Worm (Caenorhabditis elegans): ENCODE measurements around the gene C33A12.4.

The C33A12.4 gene

DNA sequence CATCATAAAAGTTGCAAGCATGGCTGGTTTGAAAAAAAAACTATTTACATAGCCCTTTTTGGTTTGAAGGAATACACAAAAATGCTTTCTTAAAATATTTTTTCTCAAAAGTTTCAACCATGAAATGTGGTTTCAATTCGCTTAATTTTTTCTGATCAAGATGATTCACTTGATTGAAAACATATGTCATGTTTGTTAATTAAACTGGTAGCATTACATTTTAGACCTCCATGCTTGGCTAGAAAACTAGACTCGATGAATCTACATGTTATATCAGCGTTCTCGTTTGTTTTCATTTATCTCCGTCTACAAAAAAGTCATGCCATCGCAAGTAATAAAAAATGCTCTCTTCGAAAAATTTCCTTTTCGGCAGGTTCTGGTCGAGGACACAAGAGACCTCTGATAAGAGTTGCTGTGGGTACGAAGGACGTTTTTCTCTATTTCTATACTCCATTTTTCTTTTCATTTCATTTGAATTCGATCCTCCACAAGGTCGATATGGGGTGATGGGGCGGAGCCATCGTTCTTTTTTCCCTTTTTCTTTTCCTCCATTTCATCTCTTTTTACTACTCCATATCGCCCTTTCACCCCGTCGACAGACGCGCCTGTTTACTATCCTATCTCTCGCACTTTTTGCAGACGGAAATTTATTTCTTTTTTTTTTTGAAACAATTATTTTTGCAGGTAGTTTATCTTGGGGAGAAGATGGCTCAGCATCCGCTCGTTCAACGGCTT lies 15.5 kb upstream of the C33A12.4 start, which contains the start of gene elo-1 (continued):
- TF ChIP-seq nfyb-1 (GFP tag; IDR thresholded peaks at IDR 0.05) = peak; percentile 62; the same call in 1 of the 2 replicates
- no peak for TF ChIP-seq madf-8 (GFP tag; conservative IDR thresholded peaks at IDR 0.05)
- no peak for TF ChIP-seq rec-8 (tag; optimal IDR thresholded peaks at IDR 0.05)
- TF ChIP-seq tlf-1 (GFP tag; optimal IDR thresholded peaks at IDR 0.05) = no peak
- TF ChIP-seq F57C9.4 (tag; optimal IDR thresholded peaks at IDR 0.05) = no peak
- peak in 1 of 2 experiments; percentile 8 for TF ChIP-seq let-607 (tag; optimal IDR thresholded peaks at IDR 0.05)
- TF ChIP-seq somi-1 (GFP tag; optimal IDR thresholded peaks at IDR 0.05) = no peak
- TF ChIP-seq snpc-3.4 (tag; optimal IDR thresholded peaks at IDR 0.05) = no peak
- TF ChIP-seq ets-4 (GFP tag; optimal IDR thresholded peaks at IDR 0.05) = no peak
- no peak for TF ChIP-seq lag-1 (GFP tag; IDR thresholded peaks at IDR 0.05)
- 0 out of 2 replicates have a peak, but pooled peaks have one; percentile 13 for TF ChIP-seq Y53G8AR.9 (GFP tag; conservative IDR thresholded peaks at IDR 0.05)
- TF ChIP-seq F57A8.1 (GFP tag; optimal IDR thresholded peaks at IDR 0.05) = no peak
- TF ChIP-seq attf-5 (GFP tag; optimal IDR thresholded peaks at IDR 0.05) = peak; percentile 41
- TF ChIP-seq tbx-9 (tag; optimal IDR thresholded peaks at IDR 0.05; ENCODE audit: borderline replicate concordance) = no peak
- TF ChIP-seq snpc-1.3 (tag; optimal IDR thresholded peaks at IDR 0.05; ENCODE audit: insufficient read depth) = no peak
- no peak for TF ChIP-seq sea-2 (GFP tag; IDR thresholded peaks at IDR 0.05)
- no peak for TF ChIP-seq sptf-2 (GFP tag; optimal IDR thresholded peaks at IDR 0.05)
- TF ChIP-seq hmg-1.2 (GFP tag; IDR thresholded peaks at IDR 0.05) = no peak
- TF ChIP-seq ZK185.1 (tag; optimal IDR thresholded peaks at IDR 0.05; ENCODE audit: poor library complexity, severe bottlenecking) = no peak
- TF ChIP-seq F52B5.7 (tag; optimal IDR thresholded peaks at IDR 0.05) = no peak
- no peak for TF ChIP-seq F37B4.10 (GFP tag; IDR thresholded peaks at IDR 0.05)
- no peak for TF ChIP-seq efl-1 (GFP tag; optimal IDR thresholded peaks at IDR 0.05)
- no peak for TF ChIP-seq ceh-58 (GFP tag; IDR thresholded peaks at IDR 0.05)
- no peak for TF ChIP-seq B0035.1 (tag; optimal IDR thresholded peaks at IDR 0.05)
- peak; percentile 98 for TF ChIP-seq nhr-80 (tag; optimal IDR thresholded peaks at IDR 0.05)
- no peak for TF ChIP-seq pbrm-1 (GFP tag; IDR thresholded peaks at IDR 0.05)
- no peak for TF ChIP-seq hmg-20 (GFP tag; IDR thresholded peaks at IDR 0.05)
- TF ChIP-seq ceh-27 (GFP tag; optimal IDR thresholded peaks at IDR 0.05) = no peak
- no peak for TF ChIP-seq rcor-1 (GFP tag; IDR thresholded peaks at IDR 0.05)
- TF ChIP-seq ceh-91 (GFP tag; IDR thresholded peaks at IDR 0.05) = no peak
- TF ChIP-seq atf-7 (tag; optimal IDR thresholded peaks at IDR 0.05) = peak; percentile 1
- TF ChIP-seq T07F8.4 (tag; optimal IDR thresholded peaks at IDR 0.05) = no peak
- TF ChIP-seq lin-26 (GFP tag; IDR thresholded peaks at IDR 0.05) = no peak; the same call in 1 of the 2 replicates
- no peak for TF ChIP-seq K12H6.12 (tag; optimal IDR thresholded peaks at IDR 0.05)
- peak; percentile 5 for TF ChIP-seq nhr-90 (tag; optimal IDR thresholded peaks at IDR 0.05)
- TF ChIP-seq aptf-2 (GFP tag; conservative IDR thresholded peaks at IDR 0.05) = no peak
- TF ChIP-seq F22D6.2 (tag; optimal IDR thresholded peaks at IDR 0.05) = no peak
- no peak for TF ChIP-seq B0019.2 (GFP tag; conservative IDR thresholded peaks at IDR 0.05)
- no peak for TF ChIP-seq aptf-3 (GFP tag; IDR thresholded peaks at IDR 0.05)
- TF ChIP-seq nhr-179 (tag; optimal IDR thresholded peaks at IDR 0.05) = no peak
- TF ChIP-seq F33H1.4 (GFP tag; IDR thresholded peaks at IDR 0.05) = no peak
- no peak for TF ChIP-seq T26A5.8 (tag; optimal IDR thresholded peaks at IDR 0.05)
- TF ChIP-seq C17E4.6 (GFP tag; IDR thresholded peaks at IDR 0.05) = no peak
- peak; percentile 44; the same call in 1 of the 2 replicates for TF ChIP-seq B0336.3 (GFP tag; IDR thresholded peaks at IDR 0.05)
- TF ChIP-seq chd-7 (tag; optimal IDR thresholded peaks at IDR 0.05) = no peak
- TF ChIP-seq ztf-26 (tag; optimal IDR thresholded peaks at IDR 0.05) = no peak
- 0 out of 2 replicates have a peak, but pooled peaks have one; percentile 52 for TF ChIP-seq C06A6.2 (GFP tag; conservative IDR thresholded peaks at IDR 0.05)

All from whole organism, young adult.